Fruit fly (Drosophila melanogaster): ENCODE measurements around the gene ICA69.
A peak's percentile ranks its signal among the peaks of the same experiment; 100 is the strongest.

ICA69 gene

dm6 chr3L:21175531-21176271 lies 44.5 kb downstream of the ICA69 start (continued):
- TF ChIP-seq D19A (tag; optimal IDR thresholded peaks at IDR 0.05) (no peak), ap (GFP tag; IDR thresholded peaks at IDR 0.05) (no peak), CG14014 (GFP tag; IDR thresholded peaks at IDR 0.05) (no peak), Rx (GFP tag; IDR thresholded peaks at IDR 0.05) (no peak), CG6272 (GFP tag; IDR thresholded peaks at IDR 0.05) (no peak), ATbp (GFP tag; optimal IDR thresholded peaks at IDR 0.05) (no peak), CG5180 (GFP tag; optimal IDR thresholded peaks at IDR 0.05) (no peak), gro (GFP tag; optimal IDR thresholded peaks at IDR 0.05) (no peak), CG3065 (GFP tag; optimal IDR thresholded peaks at IDR 0.05) (no peak), Max (GFP tag; optimal IDR thresholded peaks at IDR 0.05) (peak; percentile 22), zfh2 (GFP tag; optimal IDR thresholded peaks at IDR 0.05) (no peak), pnt (GFP tag; optimal IDR thresholded peaks at IDR 0.05) (no peak), Gsc (GFP tag; IDR thresholded peaks at IDR 0.05) (no peak), fd3F (GFP tag; optimal IDR thresholded peaks at IDR 0.05) (no peak), CG10565 (GFP tag; optimal IDR thresholded peaks at IDR 0.05) (no peak), unc-4 (GFP tag; IDR thresholded peaks at IDR 0.05; ENCODE audit: partially characterized antibody) (peak; percentile 55; the same call in 1 of the 2 replicates), Med (GFP tag) (peak; percentile 82), oc (tag; optimal IDR thresholded peaks at IDR 0.05) (no peak), inv (GFP tag; IDR thresholded peaks at IDR 0.05; ENCODE audit: partially characterized antibody) (0 out of 2 replicates have a peak, but pooled peaks have one; percentile 20), CG31365 (tag; optimal IDR thresholded peaks at IDR 0.05) (no peak), CG1792 (GFP tag; optimal IDR thresholded peaks at IDR 0.05) (no peak), tap (tag; optimal IDR thresholded peaks at IDR 0.05) (no peak), CG12391 (tag; optimal IDR thresholded peaks at IDR 0.05) (peak; percentile 32), Abd-B (GFP tag; optimal IDR thresholded peaks at IDR 0.05) (no peak), Doc2 (GFP tag; IDR thresholded peaks at IDR 0.05) (no peak), da (GFP tag; optimal IDR thresholded peaks at IDR 0.05) (no peak), slbo (GFP tag; IDR thresholded peaks at IDR 0.05) (no peak), seq (GFP tag; IDR thresholded peaks at IDR 0.05) (no peak), CG6175 (GFP tag; IDR thresholded peaks at IDR 0.05) (no peak), CG7357 (GFP tag; IDR thresholded peaks at IDR 0.05) (no peak), Bgb (GFP tag; IDR thresholded peaks at IDR 0.05; ENCODE audit: partially characterized antibody) (0 out of 2 replicates have a peak, but pooled peaks have one; percentile 4), bab2 (GFP tag; optimal IDR thresholded peaks at IDR 0.05) (no peak), CG32767 (GFP tag; IDR thresholded peaks at IDR 0.05) (0 out of 2 replicates have a peak, but pooled peaks have one; percentile 45), CG1024 (GFP tag; IDR thresholded peaks at IDR 0.05) (no peak), jumu (GFP tag; optimal IDR thresholded peaks at IDR 0.05) (peak; percentile 26), Blimp-1 (GFP tag; optimal IDR thresholded peaks at IDR 0.05) (no peak), CHES-1-like (GFP tag; optimal IDR thresholded peaks at IDR 0.05) (peak; percentile 24), CG13894 (tag; optimal IDR thresholded peaks at IDR 0.05) (no peak), Sox100B (GFP tag; optimal IDR thresholded peaks at IDR 0.05) (no peak), CG7987 (GFP tag; optimal IDR thresholded peaks at IDR 0.05) (no peak), vnd (GFP tag; IDR thresholded peaks at IDR 0.05; ENCODE audit: partially characterized antibody) (0 out of 3 replicates have a peak, but pooled peaks have one; percentile 29), CG4707 (GFP tag; optimal IDR thresholded peaks at IDR 0.05) (no peak), rib (GFP tag; IDR thresholded peaks at IDR 0.05) (peak; percentile 67; the same call in 1 of the 2 replicates), Hmr (GFP tag; optimal IDR thresholded peaks at IDR 0.05) (peak; percentile 39), Kr (GFP tag; optimal IDR thresholded peaks at IDR 0.05) (no peak), her (GFP tag; optimal IDR thresholded peaks at IDR 0.05) (no peak), zen (tag; optimal IDR thresholded peaks at IDR 0.05) (no peak), stc (GFP tag; IDR thresholded peaks at IDR 0.05) (no peak), pan (optimal IDR thresholded peaks at IDR 0.05) (no peak), pan (GFP tag; optimal IDR thresholded peaks at IDR 0.05 in 1 of 2, IDR thresholded peaks at IDR 0.05 in 1 of 2) (no peak)

Measured in whole organism, embryonic.